Fruit fly (Drosophila melanogaster) whole organism, embryonic: ENCODE measurements around the gene mus302.

Experiments
- Abd-B ChIP-seq: fragments of 200-800 bp; sonication (Bioruptor generic); optimal IDR thresholded peaks from 2 replicates; lab custom pipeline; 2018; ENCODE audit warnings: missing biosample characterization, mild to moderate bottlenecking, missing genetic modification characterization, moderate library complexity
- C15 ChIP-seq: fragments of 200-800 bp; sonication (Bioruptor generic); IDR thresholded peaks from 3 replicates; pipeline ENCODE4 v1.3.6; 2022; ENCODE audit warnings: missing biosample characterization, missing genetic modification characterization
- CG10462 ChIP-seq: fragments of 200-800 bp; sonication (Bioruptor generic); optimal IDR thresholded peaks from 2 replicates; lab custom pipeline; 2016; ENCODE audit warnings: missing biosample characterization, missing genetic modification characterization
- CG10654 ChIP-seq: fragments of 200-800 bp; sonication (Bioruptor generic); optimal IDR thresholded peaks from 2 replicates; lab custom pipeline; 2016; ENCODE audit warnings: missing biosample characterization, missing genetic modification characterization
- CG11093 ChIP-seq: fragments of 200-800 bp; sonication (Bioruptor generic); IDR thresholded peaks from 3 replicates; pipeline ENCODE4 v1.3.6; 2022; ENCODE audit warnings: missing biosample characterization, missing genetic modification characterization
- CG11560 ChIP-seq: fragments of 200-800 bp; sonication (Bioruptor generic); IDR thresholded peaks from 3 replicates; pipeline ENCODE4 v1.3.6; 2022; ENCODE audit warnings: missing biosample characterization, missing genetic modification characterization
- CG12391 ChIP-seq: fragments of 200-800 bp; sonication (Bioruptor generic); optimal IDR thresholded peaks from 3 replicates; lab custom pipeline; 2018; ENCODE audit warnings: missing biosample characterization, mild to moderate bottlenecking, missing genetic modification characterization, moderate library complexity
- CG12659 ChIP-seq: fragments of 200-800 bp; sonication (Bioruptor generic); optimal IDR thresholded peaks from 3 replicates; lab custom pipeline; 2017; ENCODE audit warnings: mild to moderate bottlenecking, missing biosample characterization, missing genetic modification reagents, missing genetic modification characterization
- CG13123 ChIP-seq: fragments of 200-800 bp; sonication (Bioruptor generic); optimal IDR thresholded peaks from 2 replicates; lab custom pipeline; 2016; ENCODE audit warnings: missing biosample characterization, missing genetic modification characterization
- CG14441 ChIP-seq: fragments of 200-800 bp; sonication (Bioruptor generic); IDR thresholded peaks from 2 replicates; pipeline ENCODE4 v1.3.6; 2022; ENCODE audit warnings: missing biosample characterization, missing genetic modification characterization
- CG17361 ChIP-seq: fragments of 200-800 bp; sonication (Bioruptor generic); IDR thresholded peaks from 3 replicates; pipeline ENCODE4 v1.3.6; 2022; ENCODE audit warnings: missing biosample characterization, missing genetic modification characterization
- CG17912 ChIP-seq: fragments of 200-800 bp; sonication (Bioruptor generic); optimal IDR thresholded peaks from 2 replicates; lab custom pipeline; 2018; ENCODE audit warnings: missing biosample characterization, mild to moderate bottlenecking, missing genetic modification characterization
- CG2129 ChIP-seq: fragments of 200-800 bp; sonication (Bioruptor generic); IDR thresholded peaks from 2 replicates; pipeline ENCODE4 v1.3.6; 2022; ENCODE audit warnings: missing biosample characterization, missing genetic modification characterization; ENCODE audit not compliant: partially characterized antibody
- CG3726 ChIP-seq: fragments of 200-800 bp; sonication (Bioruptor generic); IDR thresholded peaks from 3 replicates; pipeline ENCODE4, ENCODE4 v1.3.6; 2022; ENCODE audit warnings: missing biosample characterization, missing genetic modification characterization
- CG4282 ChIP-seq: fragments of 200-800 bp; sonication (Bioruptor generic); optimal IDR thresholded peaks from 2 replicates; lab custom pipeline; 2016; ENCODE audit warnings: missing biosample characterization, missing genetic modification characterization
- CG7372 ChIP-seq: fragments of 200-800 bp; sonication (Bioruptor generic); IDR thresholded peaks from 2 replicates; pipeline ENCODE4 v1.3.6; 2022; ENCODE audit warnings: missing biosample characterization, missing genetic modification characterization
- CG8290 ChIP-seq, 3 experiments: fragments of 200-800 bp; sonication (Bioruptor generic); optimal IDR thresholded peaks; 2 replicates each; lab custom pipeline; 2016 to 2019; ENCODE audit warnings: missing biosample characterization in 3 of 3, missing genetic modification characterization in 3 of 3, mild to moderate bottlenecking in 2 of 3, moderate library complexity in 1 of 3
- Dek ChIP-seq: fragments of 200-800 bp; sonication (Bioruptor generic); optimal IDR thresholded peaks from 3 replicates; lab custom pipeline; 2019; ENCODE audit warnings: missing biosample characterization, mild to moderate bottlenecking, missing genetic modification characterization, moderate library complexity
- Doc2 ChIP-seq: fragments of 200-800 bp; sonication (Bioruptor generic); IDR thresholded peaks from 2 replicates; pipeline ENCODE4 v1.3.6; 2022; ENCODE audit warnings: missing biosample characterization, missing genetic modification characterization
- Doc3 ChIP-seq: fragments of 200-800 bp; sonication (Bioruptor generic); IDR thresholded peaks from 3 replicates; pipeline ENCODE4 v1.3.6; 2022; ENCODE audit warnings: missing biosample characterization, missing genetic modification characterization; ENCODE audit not compliant: partially characterized antibody
- Eip74EF ChIP-seq, 2 experiments: fragments of 200-800 bp in 1 of 2; fragments of >200 bp in 1 of 2; sonication (Bioruptor generic) in 1 of 2; optimal IDR thresholded peaks; 2 replicates each; lab custom pipeline; 2017 to 2019; ENCODE audit warnings: missing biosample characterization in 2 of 2, missing genetic modification characterization in 2 of 2, mild to moderate bottlenecking in 1 of 2, moderate library complexity in 1 of 2
- Elba2 ChIP-seq: fragments of 200-800 bp; sonication (Bioruptor generic); optimal IDR thresholded peaks from 3 replicates; lab custom pipeline; 2016; ENCODE audit warnings: missing biosample characterization, missing genetic modification characterization
- HLH4C ChIP-seq: fragments of 200-800 bp; sonication (Bioruptor generic); IDR thresholded peaks from 3 replicates; pipeline ENCODE4 v1.3.6; 2022; ENCODE audit warnings: missing biosample characterization, missing genetic modification characterization; ENCODE audit not compliant: partially characterized antibody
- Hmx ChIP-seq: fragments of 200-800 bp; sonication (Bioruptor generic); optimal IDR thresholded peaks from 2 replicates; lab custom pipeline; 2016; ENCODE audit warnings: missing biosample characterization, missing genetic modification characterization
- Hsf ChIP-seq: fragments of 200-800 bp; sonication (Bioruptor generic); optimal IDR thresholded peaks from 3 replicates; lab custom pipeline; 2016; ENCODE audit warnings: missing biosample characterization, missing genetic modification characterization
- Jarid2 ChIP-seq: fragments of 200-800 bp; sonication (Bioruptor generic); optimal IDR thresholded peaks from 3 replicates; lab custom pipeline; 2017; ENCODE audit warnings: mild to moderate bottlenecking, missing biosample characterization, missing genetic modification reagents, missing genetic modification characterization
- Lhr ChIP-seq: fragments of 200-800 bp; sonication (Bioruptor generic); optimal IDR thresholded peaks from 3 replicates; lab custom pipeline; 2017; ENCODE audit warnings: mild to moderate bottlenecking, missing biosample characterization, missing genetic modification reagents, missing genetic modification characterization
- MTF-1 ChIP-seq: fragments of 200-800 bp; sonication (Bioruptor generic); optimal IDR thresholded peaks from 2 replicates; lab custom pipeline; 2018; ENCODE audit warnings: missing biosample characterization, mild to moderate bottlenecking, missing genetic modification characterization, borderline replicate concordance
- NK7.1 ChIP-seq: fragments of 200-800 bp; sonication (Bioruptor generic); optimal IDR thresholded peaks from 3 replicates; lab custom pipeline; 2016; ENCODE audit warnings: missing biosample characterization, missing genetic modification characterization
- PHDP ChIP-seq: fragments of 200-800 bp; sonication (Bioruptor generic); optimal IDR thresholded peaks from 3 replicates; lab custom pipeline; 2018; ENCODE audit warnings: missing biosample characterization, mild to moderate bottlenecking, missing genetic modification characterization, moderate library complexity
- Poxn ChIP-seq: fragments of 200-800 bp; sonication (Bioruptor generic); IDR thresholded peaks from 2 replicates; pipeline ENCODE4 v1.3.6; 2022; ENCODE audit warnings: missing biosample characterization, missing genetic modification characterization
- Ssrp ChIP-seq: fragments of 200-800 bp; sonication (Bioruptor generic); optimal IDR thresholded peaks from 2 replicates; lab custom pipeline; 2018; ENCODE audit warnings: missing biosample characterization, mild to moderate bottlenecking, missing genetic modification characterization, moderate library complexity
- YL-1 ChIP-seq: fragments of 200-800 bp; sonication (Bioruptor generic); optimal IDR thresholded peaks from 3 replicates; lab custom pipeline; 2017; ENCODE audit warnings: missing biosample characterization, mild to moderate bottlenecking, missing genetic modification characterization
- chif ChIP-seq, 2 experiments: fragments of 200-800 bp; sonication (Bioruptor generic); optimal IDR thresholded peaks; 3 replicates each; lab custom pipeline; 2016; ENCODE audit warnings: missing biosample characterization in 2 of 2, missing genetic modification characterization in 2 of 2
- corto ChIP-seq: fragments of 200-800 bp; sonication (Bioruptor generic); optimal IDR thresholded peaks from 2 replicates; lab custom pipeline; 2016; ENCODE audit warnings: missing biosample characterization, mild to moderate bottlenecking, missing genetic modification characterization, moderate library complexity
- exex ChIP-seq: fragments of 200-800 bp; sonication (Bioruptor generic); optimal IDR thresholded peaks from 4 replicates; lab custom pipeline; 2018; ENCODE audit warnings: missing biosample characterization, mild to moderate bottlenecking, missing genetic modification characterization, moderate library complexity
- fd3F ChIP-seq: fragments of 200-800 bp; sonication (Bioruptor generic); optimal IDR thresholded peaks from 2 replicates; lab custom pipeline; 2018; ENCODE audit warnings: missing biosample characterization, mild to moderate bottlenecking, missing genetic modification characterization, moderate library complexity
- fd96Cb ChIP-seq: fragments of 200-800 bp; sonication (Bioruptor generic); optimal IDR thresholded peaks from 2 replicates; lab custom pipeline; 2018; ENCODE audit warnings: missing biosample characterization, mild to moderate bottlenecking, missing genetic modification characterization, moderate library complexity
- gsb-n ChIP-seq: fragments of 200-800 bp; sonication (Bioruptor generic); optimal IDR thresholded peaks from 3 replicates; lab custom pipeline; 2018; ENCODE audit warnings: missing biosample characterization, mild to moderate bottlenecking, missing genetic modification characterization
- knrl ChIP-seq: fragments of 200-800 bp; sonication (Bioruptor generic); IDR thresholded peaks from 3 replicates; pipeline ENCODE4 v1.3.6; 2022; ENCODE audit warnings: missing biosample characterization, missing genetic modification characterization; ENCODE audit not compliant: partially characterized antibody
- mam ChIP-seq: fragments of 200-800 bp; sonication (Bioruptor generic); optimal IDR thresholded peaks from 3 replicates; lab custom pipeline; 2016; ENCODE audit warnings: missing biosample characterization, missing genetic modification characterization
- pho ChIP-seq: fragments of 200-800 bp; sonication (Bioruptor generic); optimal IDR thresholded peaks from 2 replicates; lab custom pipeline; 2016; ENCODE audit warnings: missing biosample characterization, missing genetic modification characterization
- sisA ChIP-seq: fragments of 200-800 bp; sonication (Bioruptor generic); IDR thresholded peaks from 2 replicates; pipeline ENCODE4 v1.3.6; 2022; ENCODE audit warnings: missing biosample characterization, missing genetic modification characterization
- slbo ChIP-seq: fragments of 200-800 bp; sonication (Bioruptor generic); IDR thresholded peaks from 2 replicates; pipeline ENCODE4 v1.3.6; 2022; ENCODE audit warnings: missing biosample characterization, missing genetic modification characterization
- slou ChIP-seq: fragments of 200-800 bp; sonication (Bioruptor generic); optimal IDR thresholded peaks from 3 replicates; lab custom pipeline; 2016; ENCODE audit warnings: missing biosample characterization, missing genetic modification characterization
- sr ChIP-seq: fragments of 200-800 bp; sonication (Bioruptor generic); IDR thresholded peaks from 3 replicates; pipeline ENCODE4 v1.3.6; 2022; ENCODE audit warnings: missing biosample characterization, missing genetic modification characterization
- tap ChIP-seq: fragments of 200-800 bp; optimal IDR thresholded peaks from 3 replicates; lab custom pipeline; 2019; ENCODE audit warnings: missing biosample characterization, mild to moderate bottlenecking, missing genetic modification characterization, moderate library complexity
- toy ChIP-seq: fragments of 200-800 bp; sonication (Bioruptor generic); IDR thresholded peaks from 2 replicates; pipeline ENCODE4 v1.3.6; 2022; ENCODE audit warnings: missing biosample characterization, missing genetic modification characterization
- yki ChIP-seq: fragments of >200 bp; optimal IDR thresholded peaks from 3 replicates; lab custom pipeline; 2018
- zfh1 ChIP-seq: fragments of 200-800 bp; sonication (Bioruptor generic); IDR thresholded peaks from 3 replicates; pipeline ENCODE4 v1.3.6; 2022; ENCODE audit warnings: missing biosample characterization, missing genetic modification characterization
- zfh2 ChIP-seq: fragments of 200-800 bp; sonication (Bioruptor generic); optimal IDR thresholded peaks from 2 replicates; lab custom pipeline; 2016; ENCODE audit warnings: missing biosample characterization, missing genetic modification characterization

The mus302 gene

DNA sequence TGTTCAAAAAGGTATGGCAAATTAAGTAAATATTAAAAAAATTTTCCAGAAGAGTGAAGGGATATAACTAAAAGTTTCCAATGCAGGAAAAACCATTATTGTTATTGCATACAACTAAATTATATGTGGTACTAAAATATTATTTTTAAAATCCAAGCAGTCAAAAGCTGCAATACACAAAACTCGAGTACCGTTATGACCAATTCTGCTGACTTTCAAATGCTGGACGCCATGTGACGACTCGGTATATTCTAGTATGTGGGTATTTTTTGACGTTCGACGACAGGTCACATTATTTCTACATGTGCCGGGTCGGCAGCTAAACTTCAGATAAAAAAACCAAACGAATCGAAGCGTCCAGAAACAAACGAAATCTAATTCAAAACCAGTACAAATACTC, 28.6 kb upstream of the mus302 start (continued):
- TF ChIP-seq Jarid2 (GFP tag; lab: Kevin White, UChicago) = no peak
- no peak for TF ChIP-seq PHDP
- no peak for TF ChIP-seq fd3F (GFP tag; lab: Kevin White, UChicago)
- peak; percentile 79 for TF ChIP-seq Abd-B (GFP tag; lab: Kevin White, UChicago)
- TF ChIP-seq CG4282 (GFP tag; lab: Kevin White, UChicago) = no peak
- no peak for TF ChIP-seq CG13123 (GFP tag; lab: Kevin White, UChicago)
- 0 out of 3 replicates have a peak, but pooled peaks have one; percentile 28 for TF ChIP-seq zfh1 (GFP tag; lab: Robert Waterston, UW)
- TF ChIP-seq CG11560 (tag; lab: Robert Waterston, UW) = no peak
- TF ChIP-seq CG14441 = no peak
- TF ChIP-seq gsb-n = peak; percentile 59
- no peak for TF ChIP-seq Ssrp
- no peak for TF ChIP-seq exex (tag; lab: Kevin White, UChicago)
- no peak for TF ChIP-seq CG10654
- no peak for TF ChIP-seq knrl (GFP tag; lab: Robert Waterston, UW)
- no peak for TF ChIP-seq toy (GFP tag; lab: Robert Waterston, UW)
- peak; percentile 91 for TF ChIP-seq Lhr
- no peak for TF ChIP-seq fd96Cb (tag; lab: Kevin White, UChicago)
- no peak for TF ChIP-seq CG3726 (GFP tag; lab: Robert Waterston, UW)
- peak; percentile 45; the same call in 2 of the 3 replicates for TF ChIP-seq CG17361 (GFP tag; lab: Robert Waterston, UW)
- TF ChIP-seq HLH4C (GFP tag; lab: Robert Waterston, UW) = no peak
- TF ChIP-seq mam (GFP tag; lab: Kevin White, UChicago) = peak; percentile 11
- no peak for TF ChIP-seq Poxn
- TF ChIP-seq Hmx (GFP tag; lab: Kevin White, UChicago) = no peak
- TF ChIP-seq pho = peak; percentile 25
- TF ChIP-seq corto (GFP tag; lab: Kevin White, UChicago) = no peak
- no peak for TF ChIP-seq sisA (GFP tag; lab: Robert Waterston, UW)
- no peak for TF ChIP-seq slou (GFP tag; lab: Kevin White, UChicago)
- TF ChIP-seq CG10462 (GFP tag; lab: Kevin White, UChicago) = peak; percentile 99
- TF ChIP-seq C15 (GFP tag; lab: Robert Waterston, UW) = no peak
- peak; percentile 41 for TF ChIP-seq CG12391 (tag; lab: Kevin White, UChicago)
- no peak for TF ChIP-seq Elba2 (GFP tag; lab: Kevin White, UChicago)
- no peak for TF ChIP-seq Doc3 (GFP tag; lab: Robert Waterston, UW)
- no peak for TF ChIP-seq CG17912 (GFP tag; lab: Kevin White, UChicago)
- no peak for TF ChIP-seq yki
- TF ChIP-seq CG12659 (GFP tag; lab: Kevin White, UChicago) = peak; percentile 66
- TF ChIP-seq slbo = peak; percentile 33; the same call in 1 of the 2 replicates
- TF ChIP-seq Doc2 (GFP tag; lab: Robert Waterston, UW) = no peak
- TF ChIP-seq Eip74EF (GFP tag; optimal IDR thresholded peaks at IDR 0.05; lab: Kevin White, UChicago) = no peak
- no peak for TF ChIP-seq Hsf (GFP tag; lab: Kevin White, UChicago)
- no peak for TF ChIP-seq CG11093
- peak; percentile 9 for TF ChIP-seq zfh2 (GFP tag; lab: Kevin White, UChicago)
- TF ChIP-seq CG8290 (GFP tag; optimal IDR thresholded peaks at IDR 0.05; lab: Kevin White, UChicago) = peak; percentile 72
- peak in 1 of 2 experiments; percentile 69 for TF ChIP-seq CG8290 (tag; optimal IDR thresholded peaks at IDR 0.05; lab: Kevin White, UChicago)
- no peak for TF ChIP-seq CG2129 (GFP tag; lab: Robert Waterston, UW)
- TF ChIP-seq Dek = peak; percentile 52
- TF ChIP-seq sr (GFP tag; lab: Robert Waterston, UW) = no peak
- TF ChIP-seq tap = no peak
- no peak for TF ChIP-seq MTF-1
- TF ChIP-seq CG7372 = no peak
- TF ChIP-seq YL-1 (GFP tag; lab: Kevin White, UChicago) = peak; percentile 61
- peak in 1 of 2 experiments; percentile 32 for TF ChIP-seq chif (GFP tag; optimal IDR thresholded peaks at IDR 0.05; lab: Kevin White, UChicago)
- TF ChIP-seq NK7.1 (GFP tag; lab: Kevin White, UChicago) = no peak
